Worm (Caenorhabditis elegans) whole organism, mixed stage, embryonic: Measurements from ENCODE around the gene F43E2.11.

ENCODE experiments used
- M03D4.4 ChIP-seq: sonication (generic microtip); optimal IDR thresholded peaks from 2 replicates; lab custom pipeline; 2017; ENCODE audit warnings: mild to moderate bottlenecking, missing genetic modification characterization, missing compliant biosample characterization
- bed-3 ChIP-seq: fragments of 200-800 bp; sonication (Bioruptor generic); optimal IDR thresholded peaks from 3 replicates; lab custom pipeline; 2018; ENCODE audit warnings: mild to moderate bottlenecking, missing genetic modification characterization, moderate library complexity, missing compliant biosample characterization
- blmp-1 ChIP-seq: fragments of 150-350 bp; optimal IDR thresholded peaks from 2 replicates; lab custom pipeline; 2014; ENCODE audit warnings: missing biosample characterization, missing genetic modification characterization
- ceh-39 ChIP-seq: fragments of 150-350 bp; optimal IDR thresholded peaks from 2 replicates; lab custom pipeline; 2014; ENCODE audit warnings: missing biosample characterization, missing genetic modification characterization
- ceh-43 ChIP-seq: fragments of 200-800 bp; sonication (Bioruptor generic); optimal IDR thresholded peaks from 2 replicates; lab custom pipeline; 2018; ENCODE audit warnings: mild to moderate bottlenecking, missing genetic modification characterization, moderate library complexity, missing compliant biosample characterization
- ceh-83 ChIP-seq: fragments of 200-800 bp; sonication (Bioruptor generic); optimal IDR thresholded peaks from 2 replicates; lab custom pipeline; 2018; ENCODE audit warnings: mild to moderate bottlenecking, missing genetic modification characterization, missing compliant biosample characterization
- ces-1 ChIP-seq: fragments of 150-350 bp; optimal IDR thresholded peaks from 2 replicates; lab custom pipeline; 2014; ENCODE audit warnings: missing biosample characterization, missing genetic modification reagents, missing genetic modification characterization
- cnd-1 ChIP-seq: fragments of 200-800 bp; sonication (Bioruptor generic); optimal IDR thresholded peaks from 2 replicates; lab custom pipeline; 2018; ENCODE audit warnings: mild to moderate bottlenecking, missing genetic modification characterization, missing compliant biosample characterization
- drap-1 ChIP-seq: fragments of 200-800 bp; sonication (Bioruptor generic); optimal IDR thresholded peaks from 3 replicates; lab custom pipeline; 2018; ENCODE audit warnings: mild to moderate bottlenecking, missing genetic modification characterization, missing compliant biosample characterization
- elt-1 ChIP-seq: sonication (generic microtip); optimal IDR thresholded peaks from 2 replicates; lab custom pipeline; 2017; ENCODE audit warnings: missing genetic modification characterization, mild to moderate bottlenecking, missing compliant biosample characterization, antibody characterized with exemption, moderate library complexity, borderline replicate concordance; ENCODE audit not compliant: insufficient read depth
- elt-3 ChIP-seq: fragments of 150-350 bp; optimal IDR thresholded peaks from 2 replicates; lab custom pipeline; 2014; ENCODE audit warnings: missing biosample characterization, missing genetic modification characterization
- flh-1 ChIP-seq: fragments of 200-800 bp; sonication (Bioruptor generic); optimal IDR thresholded peaks from 2 replicates; lab custom pipeline; 2018; ENCODE audit warnings: mild to moderate bottlenecking, missing genetic modification characterization, moderate library complexity, missing compliant biosample characterization
- ham-2 ChIP-seq: fragments of 200-800 bp; sonication (Bioruptor generic); optimal IDR thresholded peaks from 2 replicates; lab custom pipeline; 2018; ENCODE audit warnings: mild to moderate bottlenecking, missing genetic modification characterization, missing compliant biosample characterization
- hlh-1 ChIP-seq: fragments of 150-350 bp; optimal IDR thresholded peaks from 2 replicates; lab custom pipeline; 2014; ENCODE audit warnings: missing biosample characterization, missing genetic modification reagents, missing genetic modification characterization
- lin-13 ChIP-seq: fragments of 150-350 bp; optimal IDR thresholded peaks from 2 replicates; lab custom pipeline; 2014; ENCODE audit warnings: missing biosample characterization, missing genetic modification characterization
- lin-32 ChIP-seq: fragments of 200-800 bp; sonication (Bioruptor generic); optimal IDR thresholded peaks from 2 replicates; lab custom pipeline; 2018; ENCODE audit warnings: mild to moderate bottlenecking, missing genetic modification characterization, missing compliant biosample characterization
- lsy-2 ChIP-seq: fragments of 150-350 bp; optimal IDR thresholded peaks from 2 replicates; lab custom pipeline; 2014; ENCODE audit warnings: missing biosample characterization, missing genetic modification characterization
- mab-5 ChIP-seq: fragments of 150-350 bp; optimal IDR thresholded peaks from 2 replicates; lab custom pipeline; 2014; ENCODE audit warnings: missing biosample characterization, missing genetic modification characterization
- mep-1 ChIP-seq: fragments of 150-350 bp; optimal IDR thresholded peaks from 2 replicates; lab custom pipeline; 2017; ENCODE audit warnings: missing biosample characterization, missing genetic modification reagents, missing genetic modification characterization, inconsistent platforms
- mls-2 ChIP-seq: sonication (generic microtip); optimal IDR thresholded peaks from 2 replicates; lab custom pipeline; 2016; ENCODE audit warnings: mild to moderate bottlenecking, missing genetic modification characterization, moderate library complexity, missing compliant biosample characterization
- nhr-12 ChIP-seq: fragments of 150-350 bp; optimal IDR thresholded peaks from 2 replicates; lab custom pipeline; 2014; ENCODE audit warnings: missing biosample characterization, missing genetic modification characterization
- nhr-2 ChIP-seq: fragments of 150-350 bp; optimal IDR thresholded peaks from 2 replicates; lab custom pipeline; 2014; ENCODE audit warnings: missing biosample characterization, missing genetic modification characterization
- nhr-237 ChIP-seq: fragments of 150-350 bp; optimal IDR thresholded peaks from 2 replicates; lab custom pipeline; 2014; ENCODE audit warnings: missing biosample characterization, missing genetic modification characterization
- nhr-28 ChIP-seq: fragments of 150-350 bp; optimal IDR thresholded peaks from 2 replicates; lab custom pipeline; 2014; ENCODE audit warnings: missing biosample characterization, missing genetic modification characterization
- nhr-76 ChIP-seq: sonication (generic microtip); optimal IDR thresholded peaks from 2 replicates; lab custom pipeline; 2017; ENCODE audit warnings: missing biosample characterization, missing genetic modification characterization
- pha-4 ChIP-seq: fragments of 150-350 bp; optimal IDR thresholded peaks from 2 replicates; lab custom pipeline; 2018; ENCODE audit warnings: missing biosample characterization, missing genetic modification reagents, missing genetic modification characterization
- sem-2 ChIP-seq: fragments of 200-800 bp; sonication (Bioruptor generic); optimal IDR thresholded peaks from 2 replicates; lab custom pipeline; 2018; ENCODE audit warnings: mild to moderate bottlenecking, missing genetic modification characterization, missing compliant biosample characterization
- snpc-4 ChIP-seq: fragments of 150-350 bp; optimal IDR thresholded peaks from 2 replicates; lab custom pipeline; 2014; ENCODE audit warnings: missing biosample characterization, missing genetic modification characterization
- sptf-1 ChIP-seq: sonication (generic microtip); optimal IDR thresholded peaks from 2 replicates; lab custom pipeline; 2017; ENCODE audit warnings: mild to moderate bottlenecking, missing genetic modification characterization, moderate library complexity, missing compliant biosample characterization
- tbx-8 ChIP-seq: fragments of 200-800 bp; sonication (Bioruptor generic); optimal IDR thresholded peaks from 2 replicates; lab custom pipeline; 2018; ENCODE audit warnings: mild to moderate bottlenecking, missing genetic modification characterization, moderate library complexity, missing compliant biosample characterization
- unc-120 ChIP-seq: sonication (generic microtip); optimal IDR thresholded peaks from 2 replicates; lab custom pipeline; 2017; ENCODE audit warnings: missing genetic modification characterization, missing compliant biosample characterization; ENCODE audit not compliant: poor library complexity, severe bottlenecking
- unc-39 ChIP-seq: fragments of 150-350 bp; optimal IDR thresholded peaks from 2 replicates; lab custom pipeline; 2014; ENCODE audit warnings: missing biosample characterization, missing genetic modification characterization
- unc-62 ChIP-seq: fragments of 150-350 bp; optimal IDR thresholded peaks from 2 replicates; lab custom pipeline; 2014; ENCODE audit warnings: missing biosample characterization, missing genetic modification reagents, missing genetic modification characterization
- zip-8 ChIP-seq: fragments of 150-350 bp; optimal IDR thresholded peaks from 2 replicates; lab custom pipeline; 2014; ENCODE audit warnings: missing biosample characterization, missing genetic modification characterization
- ztf-11 ChIP-seq: fragments of 150-350 bp; optimal IDR thresholded peaks from 2 replicates; lab custom pipeline; 2014; ENCODE audit warnings: missing biosample characterization, missing genetic modification characterization

F43E2.11 gene

DNA sequence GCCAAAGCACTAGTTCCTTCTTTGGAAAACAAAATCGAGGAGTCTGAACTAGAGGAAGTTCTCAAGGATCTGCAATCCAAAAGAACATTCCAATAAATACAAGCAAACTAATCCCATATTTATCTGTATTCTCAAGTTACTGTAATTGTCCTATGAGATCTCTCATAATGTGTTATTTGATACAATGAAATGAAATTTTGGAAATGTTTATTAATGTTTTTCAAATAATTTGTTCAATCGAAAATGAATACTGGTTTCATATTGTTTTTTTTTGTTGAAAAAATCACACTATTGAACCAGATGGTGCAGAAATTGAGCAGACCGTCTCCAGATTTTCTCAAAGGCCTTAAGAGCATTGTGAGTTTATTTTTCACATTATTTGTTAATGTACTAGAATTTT, 4.9 kb upstream of the F43E2.11 start, which contains the start of gene F43E2.1:
TSS of gene F43E2.1 (plus strand) at position 301 of the 400 bp plus-strand sequence.
- TF ChIP-seq zip-8: no peak
- TF ChIP-seq mab-5 (tag; lab: Kevin White, UChicago): no peak

ce11 chrII:7374143-7374542, 4.0 kb upstream of the F43E2.11 start, which contains the start of the genes mtch-1 and rpb-4:
mtch-1 (minus strand) TSS chrII:7374166.
rpb-4 (plus strand) TSS chrII:7374495.
- no peak for TF ChIP-seq bed-3 (GFP tag; lab: Kevin White, UChicago)
- TF ChIP-seq lin-13 (tag; lab: Kevin White, UChicago): no peak
- peak; percentile 21 for TF ChIP-seq hlh-1
- no peak for TF ChIP-seq lin-32 (GFP tag; lab: Kevin White, UChicago)
- no peak for TF ChIP-seq unc-120 (tag; lab: Kevin White, UChicago)
- no peak for TF ChIP-seq unc-39 (tag; lab: Kevin White, UChicago)
- TF ChIP-seq mep-1: peak; percentile 58
- no peak for TF ChIP-seq drap-1 (GFP tag; lab: Kevin White, UChicago)
- TF ChIP-seq lsy-2 (tag; lab: Kevin White, UChicago): peak; percentile 29
- no peak for TF ChIP-seq ztf-11
- no peak for TF ChIP-seq snpc-4
- TF ChIP-seq cnd-1 (tag; lab: Kevin White, UChicago): no peak
- no peak for TF ChIP-seq ceh-43 (GFP tag; lab: Kevin White, UChicago)
- no peak for TF ChIP-seq blmp-1 (tag; lab: Kevin White, UChicago)
- no peak for TF ChIP-seq nhr-28 (tag; lab: Kevin White, UChicago)
- TF ChIP-seq nhr-237 (tag; lab: Kevin White, UChicago): no peak
- peak; percentile 3 for TF ChIP-seq ces-1 (GFP tag; lab: Kevin White, UChicago)
- TF ChIP-seq elt-1 (tag; lab: Kevin White, UChicago): no peak
- no peak for TF ChIP-seq flh-1 (GFP tag; lab: Kevin White, UChicago)
- no peak for TF ChIP-seq pha-4
- no peak for TF ChIP-seq nhr-2 (tag; lab: Kevin White, UChicago)
- TF ChIP-seq M03D4.4 (tag; lab: Kevin White, UChicago): no peak
- no peak for TF ChIP-seq tbx-8 (GFP tag; lab: Kevin White, UChicago)
- TF ChIP-seq sptf-1 (tag; lab: Kevin White, UChicago): no peak
- no peak for TF ChIP-seq nhr-76 (tag; lab: Kevin White, UChicago)
- TF ChIP-seq nhr-12: no peak
- no peak for TF ChIP-seq sem-2 (GFP tag; lab: Kevin White, UChicago)
- no peak for TF ChIP-seq elt-3 (tag; lab: Kevin White, UChicago)
- TF ChIP-seq, all 35 proteins: peak for 4

DNA sequence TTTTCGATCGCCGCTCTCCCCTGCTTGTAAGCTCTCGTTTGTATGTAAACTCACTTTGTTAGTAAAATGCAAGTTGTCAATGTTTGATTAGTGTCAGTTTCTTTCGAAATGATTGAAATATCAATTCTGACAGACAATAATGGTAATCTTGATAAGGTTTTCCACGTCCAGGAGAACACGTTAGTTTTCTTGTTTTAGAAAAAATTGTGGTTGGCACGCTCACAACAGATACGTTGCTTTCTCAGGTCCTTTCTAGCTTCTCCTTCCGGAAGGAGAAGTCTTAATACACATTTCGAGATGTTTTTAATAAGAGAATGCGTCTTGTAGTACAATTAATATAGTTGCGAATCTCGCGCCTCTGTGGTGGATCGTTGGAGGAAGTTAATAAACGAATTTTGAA, 1.3 kb downstream of the F43E2.11 start, which contains the start of gene F43E2.6:
TSS of gene F43E2.6 (minus strand) at position 101 of the 400 bp plus-strand sequence.
- TF ChIP-seq pha-4 (no peak), nhr-12 (no peak), ztf-11 (no peak), unc-120 (tag; lab: Kevin White, UChicago) (no peak), tbx-8 (GFP tag; lab: Kevin White, UChicago) (no peak), ceh-83 (GFP tag; lab: Kevin White, UChicago) (no peak), drap-1 (GFP tag; lab: Kevin White, UChicago) (no peak), unc-39 (tag; lab: Kevin White, UChicago) (no peak), mls-2 (no peak), ham-2 (GFP tag; lab: Kevin White, UChicago) (no peak), unc-62 (GFP tag; lab: Kevin White, UChicago) (no peak), nhr-2 (tag; lab: Kevin White, UChicago) (no peak), mab-5 (tag; lab: Kevin White, UChicago) (no peak), hlh-1 (no peak), sptf-1 (tag; lab: Kevin White, UChicago) (no peak), flh-1 (GFP tag; lab: Kevin White, UChicago) (no peak)

DNA sequence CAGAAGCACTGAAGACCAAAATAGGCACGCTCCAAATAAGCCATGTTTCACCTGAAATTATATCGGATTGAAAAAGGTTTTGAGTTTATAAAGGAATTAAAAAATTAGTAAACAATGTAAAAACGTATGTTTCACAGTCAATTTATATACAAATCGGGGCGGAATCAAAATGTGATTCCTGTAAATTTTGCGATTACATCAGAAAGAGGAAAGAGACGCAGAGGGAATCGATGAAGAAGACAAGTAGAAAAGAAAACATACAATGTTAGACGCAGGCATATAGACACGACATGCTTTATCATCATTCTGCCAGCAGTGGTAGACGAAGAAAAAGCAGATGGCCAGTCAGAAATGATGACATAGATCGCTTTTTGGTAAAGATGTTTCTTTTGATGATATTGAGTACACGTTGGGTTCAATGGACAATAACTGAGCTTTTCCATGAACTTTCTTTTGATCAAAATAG, 6.1 kb downstream of the F43E2.11 start, which contains the start of gene msra-1:
TSS of gene msra-1 (minus strand) at position 51 of the 466 bp plus-strand sequence.
- TF ChIP-seq ces-1 (GFP tag; lab: Kevin White, UChicago) (peak; percentile 46), elt-1 (tag; lab: Kevin White, UChicago) (peak; percentile 18), ceh-39 (peak; percentile 65), lin-32 (GFP tag; lab: Kevin White, UChicago) (no peak), mls-2 (no peak), tbx-8 (GFP tag; lab: Kevin White, UChicago) (no peak), cnd-1 (tag; lab: Kevin White, UChicago) (no peak), hlh-1 (peak; percentile 24), drap-1 (GFP tag; lab: Kevin White, UChicago) (no peak), sptf-1 (tag; lab: Kevin White, UChicago) (no peak), pha-4 (no peak), snpc-4 (no peak), sem-2 (GFP tag; lab: Kevin White, UChicago) (no peak), mep-1 (no peak), zip-8 (no peak), lin-13 (tag; lab: Kevin White, UChicago) (no peak), ztf-11 (no peak), nhr-2 (tag; lab: Kevin White, UChicago) (no peak), unc-39 (tag; lab: Kevin White, UChicago) (no peak), unc-62 (GFP tag; lab: Kevin White, UChicago) (peak; percentile 82), M03D4.4 (tag; lab: Kevin White, UChicago) (no peak), lsy-2 (tag; lab: Kevin White, UChicago) (no peak), elt-3 (tag; lab: Kevin White, UChicago) (no peak), nhr-28 (tag; lab: Kevin White, UChicago) (no peak), mab-5 (tag; lab: Kevin White, UChicago) (no peak), nhr-76 (tag; lab: Kevin White, UChicago) (no peak), unc-120 (tag; lab: Kevin White, UChicago) (peak; percentile 21), ceh-43 (GFP tag; lab: Kevin White, UChicago) (no peak), flh-1 (GFP tag; lab: Kevin White, UChicago) (no peak), blmp-1 (tag; lab: Kevin White, UChicago) (no peak)
